Fruit fly (Drosophila melanogaster) whole organism, embryonic: Measurements from ENCODE around the gene CG15046.
A peak's percentile ranks its signal among the peaks of the same experiment; 100 is the strongest.

Experiments used
- Asciz ChIP-seq: fragments of 200-800 bp; sonication (Bioruptor generic); optimal IDR thresholded peaks from 2 replicates; lab custom pipeline; 2017; ENCODE audit warnings: missing biosample characterization, mild to moderate bottlenecking, missing genetic modification characterization, missing genetic modification reagents
- Blimp-1 ChIP-seq: fragments of 200-800 bp; sonication (Bioruptor generic); optimal IDR thresholded peaks from 3 replicates; lab custom pipeline; 2018; ENCODE audit warnings: missing biosample characterization, missing genetic modification characterization, mild to moderate bottlenecking, moderate library complexity, missing genetic modification reagents
- BtbVII ChIP-seq: fragments of 200-800 bp; sonication (Bioruptor generic); optimal IDR thresholded peaks from 3 replicates; lab custom pipeline; 2017; ENCODE audit warnings: missing biosample characterization, mild to moderate bottlenecking, missing genetic modification characterization
- CG10147 ChIP-seq: fragments of 200-800 bp; sonication (Bioruptor generic); optimal IDR thresholded peaks from 2 replicates; lab custom pipeline; 2019; ENCODE audit warnings: missing biosample characterization, mild to moderate bottlenecking, missing genetic modification characterization, moderate library complexity
- CG10209 ChIP-seq: fragments of 200-800 bp; sonication (Bioruptor generic); optimal IDR thresholded peaks from 3 replicates; lab custom pipeline; 2017; ENCODE audit warnings: missing biosample characterization, mild to moderate bottlenecking, missing genetic modification characterization, missing genetic modification reagents
- CG11456 ChIP-seq: fragments of 200-800 bp; sonication (Bioruptor generic); IDR thresholded peaks from 3 replicates; pipeline ENCODE4 v1.3.6; 2022; ENCODE audit warnings: missing biosample characterization, missing genetic modification characterization
- CG12236 ChIP-seq: fragments of 200-800 bp; sonication (Bioruptor generic); optimal IDR thresholded peaks from 2 replicates; lab custom pipeline; 2016; ENCODE audit warnings: missing biosample characterization, missing genetic modification characterization
- CG13424 ChIP-seq: fragments of 200-800 bp; sonication (Bioruptor generic); optimal IDR thresholded peaks from 2 replicates; lab custom pipeline; 2019; ENCODE audit warnings: missing biosample characterization, mild to moderate bottlenecking, missing genetic modification characterization, moderate library complexity
- CG15073 ChIP-seq: fragments of 200-800 bp; sonication (Bioruptor generic); optimal IDR thresholded peaks from 2 replicates; lab custom pipeline; 2016; ENCODE audit warnings: missing biosample characterization, missing genetic modification characterization
- CG15696 ChIP-seq: fragments of 200-800 bp; sonication (Bioruptor generic); optimal IDR thresholded peaks from 2 replicates; lab custom pipeline; 2019; ENCODE audit warnings: missing biosample characterization, mild to moderate bottlenecking, missing genetic modification characterization, moderate library complexity
- CG1603 ChIP-seq: fragments of 200-800 bp; sonication (Bioruptor generic); optimal IDR thresholded peaks from 2 replicates; lab custom pipeline; 2019; ENCODE audit warnings: missing biosample characterization, mild to moderate bottlenecking, missing genetic modification characterization, moderate library complexity
- CG1647 ChIP-seq: fragments of 200-800 bp; sonication (Bioruptor generic); optimal IDR thresholded peaks from 3 replicates; lab custom pipeline; 2016; ENCODE audit warnings: missing biosample characterization, missing genetic modification characterization
- CG17829 ChIP-seq: fragments of 200-800 bp; optimal IDR thresholded peaks from 2 replicates; lab custom pipeline; 2019; ENCODE audit warnings: missing biosample characterization, mild to moderate bottlenecking, missing genetic modification characterization, moderate library complexity
- CG2199 ChIP-seq: fragments of 200-800 bp; sonication (Bioruptor generic); IDR thresholded peaks from 3 replicates; pipeline ENCODE4 v1.3.6; 2022; ENCODE audit warnings: missing biosample characterization, missing genetic modification characterization
- CG30431 ChIP-seq: fragments of 200-800 bp; sonication (Bioruptor generic); optimal IDR thresholded peaks from 2 replicates; lab custom pipeline; 2017; ENCODE audit warnings: missing biosample characterization, missing genetic modification characterization
- CG3065 ChIP-seq: fragments of 200-800 bp; sonication (Bioruptor generic); optimal IDR thresholded peaks from 2 replicates; lab custom pipeline; 2016; ENCODE audit warnings: missing biosample characterization, missing genetic modification characterization
- CG32532 ChIP-seq: fragments of 200-800 bp; sonication (Bioruptor generic); IDR thresholded peaks from 2 replicates; pipeline ENCODE4 v1.3.6; 2022; ENCODE audit warnings: missing biosample characterization, missing genetic modification characterization
- CG5180 ChIP-seq: fragments of 200-800 bp; sonication (Bioruptor generic); optimal IDR thresholded peaks from 3 replicates; lab custom pipeline; 2017; ENCODE audit warnings: missing biosample characterization, missing genetic modification characterization, mild to moderate bottlenecking, moderate library complexity, missing genetic modification reagents
- CG6654 ChIP-seq: fragments of 200-800 bp; sonication (Bioruptor generic); optimal IDR thresholded peaks from 2 replicates; lab custom pipeline; 2017; ENCODE audit warnings: missing biosample characterization, mild to moderate bottlenecking, missing genetic modification characterization
- CG6683 ChIP-seq: fragments of 200-800 bp; sonication (Bioruptor generic); optimal IDR thresholded peaks from 2 replicates; lab custom pipeline; 2017; ENCODE audit warnings: missing biosample characterization, mild to moderate bottlenecking, missing genetic modification characterization, missing genetic modification reagents
- CG7271 ChIP-seq: fragments of 200-800 bp; sonication (Bioruptor generic); optimal IDR thresholded peaks from 2 replicates; lab custom pipeline; 2018; ENCODE audit warnings: missing biosample characterization, mild to moderate bottlenecking, missing genetic modification characterization, moderate library complexity
- CG8359 ChIP-seq: fragments of 200-800 bp; sonication (Bioruptor generic); optimal IDR thresholded peaks from 2 replicates; lab custom pipeline; 2017; ENCODE audit warnings: missing biosample characterization, mild to moderate bottlenecking, missing genetic modification characterization, borderline replicate concordance
- CHES-1-like ChIP-seq: fragments of 200-800 bp; sonication (Bioruptor generic); optimal IDR thresholded peaks from 2 replicates; lab custom pipeline; 2016; ENCODE audit warnings: missing biosample characterization, missing genetic modification characterization
- D19A ChIP-seq: fragments of 200-800 bp; optimal IDR thresholded peaks from 3 replicates; lab custom pipeline; 2019; ENCODE audit warnings: missing biosample characterization, mild to moderate bottlenecking, missing genetic modification characterization, moderate library complexity
- Eip74EF ChIP-seq, 2 experiments: fragments of 200-800 bp in 1 of 2; fragments of >200 bp in 1 of 2; sonication (Bioruptor generic) in 1 of 2; optimal IDR thresholded peaks; 2 replicates each; lab custom pipeline; 2017 to 2019; ENCODE audit warnings: missing biosample characterization in 2 of 2, missing genetic modification characterization in 2 of 2, mild to moderate bottlenecking in 1 of 2, moderate library complexity in 1 of 2
- HHEX ChIP-seq: fragments of 200-800 bp; sonication (Bioruptor generic); optimal IDR thresholded peaks from 3 replicates; lab custom pipeline; 2017; ENCODE audit warnings: missing biosample characterization, mild to moderate bottlenecking, missing genetic modification characterization, missing genetic modification reagents
- Jarid2 ChIP-seq: fragments of 200-800 bp; sonication (Bioruptor generic); optimal IDR thresholded peaks from 3 replicates; lab custom pipeline; 2017; ENCODE audit warnings: mild to moderate bottlenecking, missing biosample characterization, missing genetic modification reagents, missing genetic modification characterization
- Meics ChIP-seq: fragments of 200-800 bp; sonication (Bioruptor generic); optimal IDR thresholded peaks from 2 replicates; lab custom pipeline; 2017; ENCODE audit warnings: missing biosample characterization, mild to moderate bottlenecking, missing genetic modification characterization
- Six4 ChIP-seq: fragments of 200-800 bp; sonication (Bioruptor generic); optimal IDR thresholded peaks from 2 replicates; lab custom pipeline; 2016; ENCODE audit warnings: missing biosample characterization, missing genetic modification characterization
- Sox102F ChIP-seq: fragments of 200-800 bp; sonication (Bioruptor generic); optimal IDR thresholded peaks from 2 replicates; lab custom pipeline; 2018; ENCODE audit warnings: missing biosample characterization, mild to moderate bottlenecking, missing genetic modification characterization, moderate library complexity
- Vsx1 ChIP-seq: fragments of 200-800 bp; sonication (Bioruptor generic); optimal IDR thresholded peaks from 2 replicates; lab custom pipeline; 2017; ENCODE audit warnings: missing biosample characterization, mild to moderate bottlenecking, missing genetic modification characterization, missing genetic modification reagents
- cg ChIP-seq: fragments of 200-800 bp; sonication (Bioruptor generic); optimal IDR thresholded peaks from 3 replicates; lab custom pipeline; 2019; ENCODE audit warnings: missing biosample characterization, mild to moderate bottlenecking, missing genetic modification characterization, moderate library complexity
- chif ChIP-seq, 2 experiments: fragments of 200-800 bp; sonication (Bioruptor generic); optimal IDR thresholded peaks; 3 replicates each; lab custom pipeline; 2016; ENCODE audit warnings: missing biosample characterization in 2 of 2, missing genetic modification characterization in 2 of 2
- dmrt11E ChIP-seq: fragments of 200-800 bp; sonication (Bioruptor generic); optimal IDR thresholded peaks from 3 replicates; lab custom pipeline; 2018; ENCODE audit warnings: missing biosample characterization, mild to moderate bottlenecking, missing genetic modification characterization, moderate library complexity
- dmrt99B ChIP-seq: fragments of 200-800 bp; sonication (Bioruptor generic); optimal IDR thresholded peaks from 2 replicates; lab custom pipeline; 2018; ENCODE audit warnings: missing biosample characterization, mild to moderate bottlenecking, missing genetic modification characterization, moderate library complexity
- fd96Cb ChIP-seq: fragments of 200-800 bp; sonication (Bioruptor generic); optimal IDR thresholded peaks from 2 replicates; lab custom pipeline; 2018; ENCODE audit warnings: missing biosample characterization, mild to moderate bottlenecking, missing genetic modification characterization, moderate library complexity
- gsb-n ChIP-seq: fragments of 200-800 bp; sonication (Bioruptor generic); optimal IDR thresholded peaks from 3 replicates; lab custom pipeline; 2018; ENCODE audit warnings: missing biosample characterization, mild to moderate bottlenecking, missing genetic modification characterization
- hkb ChIP-seq, 2 experiments: fragments of 200-800 bp in 1 of 2; fragments of >200 bp in 1 of 2; sonication (Bioruptor generic) in 1 of 2; IDR thresholded peaks in 1 of 2; optimal IDR thresholded peaks in 1 of 2; 2 replicates each; pipeline versions ENCODE4 v1.3.6 to Lab custom; 2017 to 2022; ENCODE audit warnings: missing biosample characterization in 1 of 2, missing genetic modification characterization in 1 of 2
- luna ChIP-seq: fragments of 200-800 bp; sonication (Bioruptor generic); optimal IDR thresholded peaks from 2 replicates; lab custom pipeline; 2016; ENCODE audit warnings: missing biosample characterization, missing genetic modification characterization
- nmo ChIP-seq: fragments of 200-800 bp; sonication (Bioruptor generic); optimal IDR thresholded peaks from 2 replicates; lab custom pipeline; 2018; ENCODE audit warnings: missing biosample characterization, mild to moderate bottlenecking, missing genetic modification characterization, moderate library complexity
- odd ChIP-seq: fragments of 200-800 bp; sonication (Bioruptor generic); optimal IDR thresholded peaks from 2 replicates; lab custom pipeline; 2017; ENCODE audit warnings: missing biosample characterization, mild to moderate bottlenecking, missing genetic modification characterization
- pita ChIP-seq: fragments of 200-800 bp; sonication (Bioruptor generic); optimal IDR thresholded peaks from 2 replicates; lab custom pipeline; 2017; ENCODE audit warnings: missing biosample characterization, mild to moderate bottlenecking, missing genetic modification characterization
- pnt ChIP-seq: fragments of 200-800 bp; sonication (Bioruptor generic); optimal IDR thresholded peaks from 3 replicates; lab custom pipeline; 2016; ENCODE audit warnings: missing biosample characterization, missing genetic modification characterization
- row ChIP-seq: fragments of 200-800 bp; sonication (Bioruptor generic); IDR thresholded peaks from 3 replicates; pipeline ENCODE4 v1.3.6; 2022; ENCODE audit warnings: missing biosample characterization, missing genetic modification characterization
- sc ChIP-seq, 3 experiments: fragments of >200 bp in 2 of 3; fragments of 200-800 bp in 1 of 3; sonication (Bioruptor generic) in 1 of 3; optimal IDR thresholded peaks; 2 replicates in 2 of 3; 3 replicates in 1 of 3; lab custom pipeline; 2017; ENCODE audit warnings: mild to moderate bottlenecking in 1 of 3, missing biosample characterization in 1 of 3, missing genetic modification characterization in 1 of 3, missing genetic modification reagents in 1 of 3
- tin ChIP-seq: fragments of 200-800 bp; sonication (Bioruptor generic); optimal IDR thresholded peaks from 3 replicates; lab custom pipeline; 2016; ENCODE audit warnings: missing biosample characterization, missing genetic modification characterization

Gene CG15046

DNA sequence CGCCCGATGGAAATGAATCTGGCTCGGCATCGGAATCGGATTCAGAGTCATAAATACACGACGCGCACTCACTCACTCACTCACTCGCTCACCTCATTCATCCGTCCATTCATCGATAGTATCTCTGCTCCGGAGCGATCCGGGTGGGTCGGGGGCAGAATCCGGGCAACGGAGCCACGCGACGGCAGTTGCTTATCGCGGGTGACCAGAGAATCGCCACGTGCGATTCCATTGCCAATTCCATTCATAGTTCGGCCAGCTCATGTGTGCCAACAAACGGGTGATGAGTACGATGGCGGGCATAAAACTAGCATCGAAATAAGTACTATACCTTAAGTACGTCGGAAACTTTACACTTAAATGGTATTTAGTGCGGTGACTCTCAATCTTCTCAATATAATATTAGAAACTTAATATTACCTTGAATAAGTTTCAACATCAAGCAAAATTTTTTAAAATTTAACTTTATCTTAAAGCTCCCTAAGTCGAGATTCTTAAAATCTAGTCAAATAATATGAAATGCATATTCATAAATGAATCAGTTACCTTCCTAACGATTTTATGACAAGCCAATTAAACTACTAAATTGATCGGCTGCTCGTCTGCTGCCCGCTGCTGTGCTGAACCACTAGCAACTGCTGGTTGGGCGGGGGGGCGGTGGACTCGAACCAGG, 35.3 kb upstream of the CG15046 start (continued):
- TF ChIP-seq CHES-1-like (GFP tag; lab: Kevin White, UChicago): no peak
- TF ChIP-seq CG15073 (GFP tag; lab: Kevin White, UChicago): no peak
- no peak for TF ChIP-seq Six4 (GFP tag; lab: Kevin White, UChicago)
- TF ChIP-seq Sox102F (GFP tag; lab: Kevin White, UChicago): peak; percentile 26
- peak; percentile 9 for TF ChIP-seq odd (GFP tag; lab: Kevin White, UChicago)
- TF ChIP-seq CG7271: peak; percentile 16
- TF ChIP-seq CG15696 (tag; lab: Kevin White, UChicago): peak; percentile 63
- TF ChIP-seq pita (GFP tag; lab: Kevin White, UChicago): no peak
- TF ChIP-seq CG2199: no peak
- TF ChIP-seq cg: no peak
- peak; percentile 59 for TF ChIP-seq nmo
- TF ChIP-seq CG6683: peak; percentile 19
- peak in 1 of 2 experiments; percentile 9 for TF ChIP-seq chif (GFP tag; optimal IDR thresholded peaks at IDR 0.05; lab: Kevin White, UChicago)
- peak; percentile 33 for TF ChIP-seq CG10147
- no peak for TF ChIP-seq CG3065 (GFP tag; lab: Kevin White, UChicago)
- peak; percentile 40 for TF ChIP-seq tin
- TF ChIP-seq row (GFP tag; lab: Robert Waterston, UW): peak; percentile 46
- peak; percentile 6 for TF ChIP-seq gsb-n (tag; lab: Kevin White, UChicago)
- TF ChIP-seq HHEX (GFP tag; lab: Kevin White, UChicago): peak; percentile 29
- no peak for TF ChIP-seq pnt (GFP tag; lab: Kevin White, UChicago)
- peak; percentile 10; the same call in 1 of the 3 replicates for TF ChIP-seq CG11456
- no peak for TF ChIP-seq CG1647
- TF ChIP-seq Vsx1: no peak
- TF ChIP-seq BtbVII (GFP tag; lab: Kevin White, UChicago): peak; percentile 12
- TF ChIP-seq CG5180 (GFP tag; lab: Kevin White, UChicago): peak; percentile 17
- peak; percentile 68 for TF ChIP-seq dmrt11E (tag; lab: Kevin White, UChicago)
- peak; percentile 59 for TF ChIP-seq Blimp-1 (GFP tag; lab: Kevin White, UChicago)
- TF ChIP-seq CG30431: peak; percentile 32
- TF ChIP-seq CG8359 (GFP tag; lab: Kevin White, UChicago): peak; percentile 40
- no peak for TF ChIP-seq CG12236
- peak; percentile 3 for TF ChIP-seq CG1603 (tag; lab: Kevin White, UChicago)
- peak; percentile 5 for TF ChIP-seq CG6654
- peak; percentile 59 for TF ChIP-seq CG17829
- peak; percentile 52 for TF ChIP-seq CG10209 (GFP tag; lab: Kevin White, UChicago)
- peak; percentile 55 for TF ChIP-seq Asciz (GFP tag; lab: Kevin White, UChicago)
- peak; percentile 59 for TF ChIP-seq D19A
- peak in 1 of 2 experiments; percentile 5 for TF ChIP-seq Eip74EF (GFP tag; optimal IDR thresholded peaks at IDR 0.05; lab: Kevin White, UChicago)
- peak; percentile 23 for TF ChIP-seq Jarid2 (GFP tag; lab: Kevin White, UChicago)
- TF ChIP-seq fd96Cb: peak; percentile 53
- peak; percentile 59 for TF ChIP-seq CG13424 (tag; lab: Kevin White, UChicago)
- peak; percentile 53 for TF ChIP-seq dmrt99B (tag; lab: Kevin White, UChicago)
- TF ChIP-seq luna (GFP tag; lab: Kevin White, UChicago): no peak
- TF ChIP-seq CG32532: 0 out of 2 replicates have a peak, but pooled peaks have one; percentile 8
- no peak for TF ChIP-seq sc (optimal IDR thresholded peaks at IDR 0.05; lab: Kevin White, UChicago)
- peak; percentile 44 for TF ChIP-seq sc (GFP tag; optimal IDR thresholded peaks at IDR 0.05; lab: Kevin White, UChicago)
- TF ChIP-seq hkb (optimal IDR thresholded peaks at IDR 0.05; lab: Kevin White, UChicago): no peak
- TF ChIP-seq hkb (GFP tag; IDR thresholded peaks at IDR 0.05; lab: Robert Waterston, UW): peak; percentile 56
- peak; percentile 57 for TF ChIP-seq Meics (GFP tag; lab: Kevin White, UChicago)
